Fruit fly (Drosophila melanogaster) whole organism, embryonic: ENCODE data around the gene Nulp1.
A peak's percentile ranks its signal among the peaks of the same experiment; 100 is the strongest.

Source experiments
- Atf6 ChIP-seq: fragments of 200-800 bp; sonication (Bioruptor generic); IDR thresholded peaks from 2 replicates; pipeline ENCODE4 v1.3.6; 2022; ENCODE audit warnings: missing biosample characterization, missing genetic modification characterization
- C15 ChIP-seq: fragments of 200-800 bp; sonication (Bioruptor generic); IDR thresholded peaks from 3 replicates; pipeline ENCODE4 v1.3.6; 2022; ENCODE audit warnings: missing biosample characterization, missing genetic modification characterization
- CG10147 ChIP-seq: fragments of 200-800 bp; sonication (Bioruptor generic); optimal IDR thresholded peaks from 2 replicates; lab custom pipeline; 2019; ENCODE audit warnings: missing biosample characterization, mild to moderate bottlenecking, missing genetic modification characterization, moderate library complexity
- CG10267 ChIP-seq: fragments of 200-800 bp; sonication (Bioruptor generic); optimal IDR thresholded peaks from 2 replicates; lab custom pipeline; 2018; ENCODE audit warnings: missing biosample characterization, mild to moderate bottlenecking, missing genetic modification characterization, moderate library complexity
- CG10565 ChIP-seq: fragments of 200-800 bp; sonication (Bioruptor generic); optimal IDR thresholded peaks from 3 replicates; lab custom pipeline; 2016; ENCODE audit warnings: missing biosample characterization, mild to moderate bottlenecking, missing genetic modification characterization
- CG12219 ChIP-seq: fragments of 200-800 bp; sonication (Bioruptor generic); optimal IDR thresholded peaks from 3 replicates; lab custom pipeline; 2018; ENCODE audit warnings: missing biosample characterization, mild to moderate bottlenecking, missing genetic modification characterization
- CG12391 ChIP-seq: fragments of 200-800 bp; sonication (Bioruptor generic); optimal IDR thresholded peaks from 3 replicates; lab custom pipeline; 2018; ENCODE audit warnings: missing biosample characterization, mild to moderate bottlenecking, missing genetic modification characterization, moderate library complexity
- CG13287 ChIP-seq: fragments of 200-800 bp; sonication (Bioruptor generic); IDR thresholded peaks from 2 replicates; pipeline ENCODE4 v1.3.6; 2022; ENCODE audit warnings: missing biosample characterization, missing genetic modification characterization; ENCODE audit not compliant: partially characterized antibody
- CG15011 ChIP-seq: fragments of 200-800 bp; sonication (Bioruptor generic); optimal IDR thresholded peaks from 3 replicates; lab custom pipeline; 2018; ENCODE audit warnings: missing biosample characterization, mild to moderate bottlenecking, missing genetic modification characterization
- CG15269 ChIP-seq: fragments of 200-800 bp; sonication (Bioruptor generic); optimal IDR thresholded peaks from 2 replicates; lab custom pipeline; 2018; ENCODE audit warnings: missing biosample characterization, mild to moderate bottlenecking, missing genetic modification characterization, moderate library complexity
- CG15514 ChIP-seq: fragments of 200-800 bp; sonication (Bioruptor generic); optimal IDR thresholded peaks from 3 replicates; lab custom pipeline; 2017; ENCODE audit warnings: missing biosample characterization, missing genetic modification characterization, mild to moderate bottlenecking, moderate library complexity, missing genetic modification reagents
- CG15601 ChIP-seq: fragments of 200-800 bp; sonication (Bioruptor generic); optimal IDR thresholded peaks from 3 replicates; lab custom pipeline; 2019; ENCODE audit warnings: missing biosample characterization, mild to moderate bottlenecking, missing genetic modification characterization, moderate library complexity
- CG18262 ChIP-seq: fragments of 200-800 bp; optimal IDR thresholded peaks from 3 replicates; lab custom pipeline; 2019; ENCODE audit warnings: missing biosample characterization, mild to moderate bottlenecking, missing genetic modification characterization, moderate library complexity
- CG2116 ChIP-seq: fragments of 200-800 bp; sonication (Bioruptor generic); optimal IDR thresholded peaks from 3 replicates; lab custom pipeline; 2018; ENCODE audit warnings: missing biosample characterization, mild to moderate bottlenecking, missing genetic modification characterization
- CG2875 ChIP-seq: fragments of 200-800 bp; sonication (Bioruptor generic); optimal IDR thresholded peaks from 2 replicates; lab custom pipeline; 2017; ENCODE audit warnings: missing biosample characterization, mild to moderate bottlenecking, missing genetic modification characterization, missing genetic modification reagents
- CG4617 ChIP-seq: fragments of 200-800 bp; sonication (Bioruptor generic); optimal IDR thresholded peaks from 3 replicates; lab custom pipeline; 2016; ENCODE audit warnings: missing biosample characterization, missing genetic modification characterization, borderline replicate concordance
- CG4707 ChIP-seq: fragments of 200-800 bp; sonication (Bioruptor generic); optimal IDR thresholded peaks from 2 replicates; lab custom pipeline; 2018; ENCODE audit warnings: missing biosample characterization, mild to moderate bottlenecking, missing genetic modification characterization, moderate library complexity
- CG5180 ChIP-seq: fragments of 200-800 bp; sonication (Bioruptor generic); optimal IDR thresholded peaks from 3 replicates; lab custom pipeline; 2017; ENCODE audit warnings: missing biosample characterization, missing genetic modification characterization, mild to moderate bottlenecking, moderate library complexity, missing genetic modification reagents
- CG6254 ChIP-seq: fragments of 200-800 bp; sonication (Bioruptor generic); optimal IDR thresholded peaks from 3 replicates; lab custom pipeline; 2017; ENCODE audit warnings: mild to moderate bottlenecking, missing biosample characterization, missing genetic modification reagents, missing genetic modification characterization
- CG8359 ChIP-seq: fragments of 200-800 bp; sonication (Bioruptor generic); optimal IDR thresholded peaks from 2 replicates; lab custom pipeline; 2017; ENCODE audit warnings: missing biosample characterization, mild to moderate bottlenecking, missing genetic modification characterization, borderline replicate concordance
- CG9876 ChIP-seq: fragments of 200-800 bp; sonication (Bioruptor generic); optimal IDR thresholded peaks from 2 replicates; lab custom pipeline; 2016; ENCODE audit warnings: missing biosample characterization, missing genetic modification characterization
- CkIIα-i1 ChIP-seq: fragments of 200-800 bp; sonication (Bioruptor generic); IDR thresholded peaks from 2 replicates; pipeline ENCODE4 v1.3.6; 2022; ENCODE audit warnings: missing biosample characterization, missing genetic modification characterization
- Fer2 ChIP-seq: fragments of 200-800 bp; sonication (Bioruptor generic); optimal IDR thresholded peaks from 2 replicates; lab custom pipeline; 2018; ENCODE audit warnings: missing biosample characterization, mild to moderate bottlenecking, missing genetic modification characterization, moderate library complexity
- Hand ChIP-seq: fragments of 200-800 bp; sonication (Bioruptor generic); optimal IDR thresholded peaks from 2 replicates; lab custom pipeline; 2017; ENCODE audit warnings: mild to moderate bottlenecking, missing biosample characterization, missing genetic modification reagents, missing genetic modification characterization
- Hmr ChIP-seq: fragments of 200-800 bp; sonication (Bioruptor generic); optimal IDR thresholded peaks from 3 replicates; lab custom pipeline; 2017; ENCODE audit warnings: mild to moderate bottlenecking, missing biosample characterization, missing genetic modification reagents, missing genetic modification characterization
- Hr78 ChIP-seq, 2 experiments: fragments of 200-800 bp in 1 of 2; fragments of >200 bp in 1 of 2; sonication (Bioruptor generic) in 1 of 2; optimal IDR thresholded peaks; 2 replicates each; lab custom pipeline; 2017 to 2019; ENCODE audit warnings: missing biosample characterization in 2 of 2, missing genetic modification characterization in 2 of 2, mild to moderate bottlenecking in 1 of 2, moderate library complexity in 1 of 2
- Mrtf ChIP-seq: fragments of 200-800 bp; sonication (Bioruptor generic); IDR thresholded peaks from 3 replicates; pipeline ENCODE4 v1.3.6; 2022; ENCODE audit warnings: missing biosample characterization, missing genetic modification characterization
- Myb ChIP-seq: fragments of 200-800 bp; sonication (Bioruptor generic); optimal IDR thresholded peaks from 2 replicates; lab custom pipeline; 2016; ENCODE audit warnings: missing biosample characterization, missing genetic modification characterization
- NFAT ChIP-seq: fragments of 200-800 bp; sonication (Bioruptor generic); IDR thresholded peaks from 2 replicates; pipeline ENCODE4 v1.3.6; 2022; ENCODE audit warnings: missing biosample characterization, missing genetic modification characterization
- Nf-YB ChIP-seq: fragments of 200-800 bp; sonication (Bioruptor generic); optimal IDR thresholded peaks from 3 replicates; lab custom pipeline; 2019; ENCODE audit warnings: missing biosample characterization, mild to moderate bottlenecking, missing genetic modification characterization, moderate library complexity
- Six4 ChIP-seq: fragments of 200-800 bp; sonication (Bioruptor generic); optimal IDR thresholded peaks from 2 replicates; lab custom pipeline; 2016; ENCODE audit warnings: missing biosample characterization, missing genetic modification characterization
- Taf1 ChIP-seq: fragments of 200-800 bp; sonication (Bioruptor generic); IDR thresholded peaks from 2 replicates; pipeline ENCODE4 v1.3.6; 2022; ENCODE audit warnings: missing biosample characterization, missing genetic modification characterization
- Xbp1 ChIP-seq: fragments of 200-800 bp; sonication (Bioruptor generic); optimal IDR thresholded peaks from 3 replicates; lab custom pipeline; 2016; ENCODE audit warnings: missing biosample characterization, mild to moderate bottlenecking, missing genetic modification characterization
- amos ChIP-seq: fragments of 200-800 bp; sonication (Bioruptor generic); IDR thresholded peaks from 2 replicates; pipeline ENCODE4 v1.3.6; 2022; ENCODE audit warnings: missing biosample characterization, missing genetic modification characterization; ENCODE audit not compliant: partially characterized antibody
- dan ChIP-seq: fragments of 200-800 bp; sonication (Bioruptor generic); IDR thresholded peaks from 2 replicates; pipeline ENCODE4 v1.3.6; 2022; ENCODE audit warnings: missing biosample characterization, missing genetic modification characterization
- nom ChIP-seq: fragments of 200-800 bp; sonication (Bioruptor generic); optimal IDR thresholded peaks from 2 replicates; lab custom pipeline; 2017; ENCODE audit warnings: missing biosample characterization, missing genetic modification characterization, mild to moderate bottlenecking, moderate library complexity, missing genetic modification reagents
- oc ChIP-seq: fragments of 200-800 bp; sonication (Bioruptor generic); optimal IDR thresholded peaks from 2 replicates; lab custom pipeline; 2018; ENCODE audit warnings: missing biosample characterization, mild to moderate bottlenecking, missing genetic modification characterization, moderate library complexity
- odd ChIP-seq: fragments of 200-800 bp; sonication (Bioruptor generic); optimal IDR thresholded peaks from 2 replicates; lab custom pipeline; 2017; ENCODE audit warnings: missing biosample characterization, mild to moderate bottlenecking, missing genetic modification characterization
- p53 ChIP-seq: fragments of 200-800 bp; sonication (Bioruptor generic); optimal IDR thresholded peaks from 2 replicates; lab custom pipeline; 2016; ENCODE audit warnings: missing biosample characterization, missing genetic modification characterization
- ranshi ChIP-seq: fragments of 200-800 bp; sonication (Bioruptor generic); IDR thresholded peaks from 2 replicates; pipeline ENCODE4 v1.3.6; 2022; ENCODE audit warnings: missing biosample characterization, missing genetic modification characterization
- repo ChIP-seq: fragments of 200-800 bp; sonication (Bioruptor generic); optimal IDR thresholded peaks from 2 replicates; lab custom pipeline; 2016; ENCODE audit warnings: missing biosample characterization, missing genetic modification characterization
- sens ChIP-seq: fragments of 200-800 bp; sonication (Bioruptor generic); peaks from one replicate; lab custom pipeline; 2016; ENCODE audit warnings: missing biosample characterization, missing genetic modification characterization
- seq ChIP-seq: fragments of 200-800 bp; sonication (Bioruptor generic); IDR thresholded peaks from 2 replicates; pipeline ENCODE4 v1.3.6; 2022; ENCODE audit warnings: missing biosample characterization, missing genetic modification characterization
- shn ChIP-seq: fragments of 200-800 bp; sonication (Bioruptor generic); optimal IDR thresholded peaks from 3 replicates; lab custom pipeline; 2016; ENCODE audit warnings: missing biosample characterization, missing genetic modification characterization
- slbo ChIP-seq: fragments of 200-800 bp; sonication (Bioruptor generic); IDR thresholded peaks from 2 replicates; pipeline ENCODE4 v1.3.6; 2022; ENCODE audit warnings: missing biosample characterization, missing genetic modification characterization
- ttk ChIP-seq: fragments of 200-800 bp; sonication (Bioruptor generic); IDR thresholded peaks from 2 replicates; pipeline ENCODE4 v2.1.2; 2022; ENCODE audit warnings: missing biosample characterization, missing genetic modification characterization
- zfh2 ChIP-seq: fragments of 200-800 bp; sonication (Bioruptor generic); optimal IDR thresholded peaks from 2 replicates; lab custom pipeline; 2016; ENCODE audit warnings: missing biosample characterization, missing genetic modification characterization

Gene Nulp1

dm6 chr3L:8063214-8064156 lies 46.7 kb upstream of the Nulp1 start, which contains the start of gene Sarm (continued):
- 0 out of 2 replicates have a peak, but pooled peaks have one; percentile 4 for TF ChIP-seq slbo (GFP tag; lab: Robert Waterston, UW)
- TF ChIP-seq ttk (GFP tag; lab: Robert Waterston, UW): no peak
- TF ChIP-seq CG6254 (GFP tag; lab: Kevin White, UChicago): peak; percentile 13
- TF ChIP-seq CG8359 (GFP tag; lab: Kevin White, UChicago): peak; percentile 44
- TF ChIP-seq CG15269 (tag; lab: Kevin White, UChicago): peak; percentile 60
- no peak for TF ChIP-seq ranshi
- TF ChIP-seq CG18262 (tag; lab: Kevin White, UChicago): peak; percentile 54
- TF ChIP-seq CG10267 (tag; lab: Kevin White, UChicago): no peak
- peak; percentile 33 for TF ChIP-seq CG5180 (GFP tag; lab: Kevin White, UChicago)
- 0 out of 2 replicates have a peak, but pooled peaks have one; percentile 26 for TF ChIP-seq seq (GFP tag; lab: Robert Waterston, UW)
- TF ChIP-seq oc (tag; lab: Kevin White, UChicago): peak; percentile 77
- TF ChIP-seq Atf6 (GFP tag; lab: Robert Waterston, UW): peak; percentile 37; the same call in 1 of the 2 replicates
- TF ChIP-seq CG2116: no peak
- peak; percentile 64 for TF ChIP-seq Hmr (GFP tag; lab: Kevin White, UChicago)
- TF ChIP-seq dan (GFP tag; lab: Robert Waterston, UW): no peak
- TF ChIP-seq odd: peak; percentile 53
- TF ChIP-seq zfh2 (GFP tag; lab: Kevin White, UChicago): peak; percentile 17
- no peak; the same call in 1 of the 2 replicates for TF ChIP-seq CG13287 (GFP tag; lab: Robert Waterston, UW)
- no peak for TF ChIP-seq p53
- TF ChIP-seq CkIIα-i1: no peak
- TF ChIP-seq Hr78 (GFP tag; optimal IDR thresholded peaks at IDR 0.05; lab: Kevin White, UChicago): peak in 1 of 2 experiments; percentile 62
- TF ChIP-seq CG9876 (GFP tag; lab: Kevin White, UChicago): no peak
- peak; percentile 52 for TF ChIP-seq Six4 (GFP tag; lab: Kevin White, UChicago)
- TF ChIP-seq CG15514 (GFP tag; lab: Kevin White, UChicago): peak; percentile 32
- TF ChIP-seq CG10565 (GFP tag; lab: Kevin White, UChicago): no peak
- peak; percentile 13 for TF ChIP-seq Hand
- TF ChIP-seq amos (GFP tag; lab: Robert Waterston, UW): peak; percentile 19; the same call in 1 of the 2 replicates
- TF ChIP-seq NFAT (GFP tag; lab: Robert Waterston, UW): no peak
- TF ChIP-seq Myb (GFP tag; lab: Kevin White, UChicago): no peak
- TF ChIP-seq Xbp1 (GFP tag; lab: Kevin White, UChicago): peak; percentile 47
- peak; percentile 89 for TF ChIP-seq sens
- no peak for TF ChIP-seq Mrtf (GFP tag; lab: Robert Waterston, UW)
- no peak for TF ChIP-seq repo (GFP tag; lab: Kevin White, UChicago)
- peak; percentile 34 for TF ChIP-seq CG2875 (GFP tag; lab: Kevin White, UChicago)
- no peak for TF ChIP-seq CG4707
- TF ChIP-seq CG12391 (tag; lab: Kevin White, UChicago): peak; percentile 59
- peak; percentile 34 for TF ChIP-seq CG15011 (GFP tag; lab: Kevin White, UChicago)
- no peak for TF ChIP-seq C15
- no peak for TF ChIP-seq CG4617 (GFP tag; lab: Kevin White, UChicago)
- peak; percentile 18 for TF ChIP-seq CG15601 (tag; lab: Kevin White, UChicago)
- TF ChIP-seq Nf-YB (GFP tag; lab: Kevin White, UChicago): peak; percentile 45
- TF ChIP-seq Taf1 (GFP tag; lab: Robert Waterston, UW): 0 out of 2 replicates have a peak, but pooled peaks have one; percentile 9
- TF ChIP-seq CG10147: peak; percentile 55
- no peak for TF ChIP-seq CG12219 (GFP tag; lab: Kevin White, UChicago)
- TF ChIP-seq Fer2: no peak
- TF ChIP-seq nom (GFP tag; lab: Kevin White, UChicago): peak; percentile 25
- no peak for TF ChIP-seq shn (GFP tag; lab: Kevin White, UChicago)
